Worm (Caenorhabditis elegans) whole organism, mixed stage, embryonic: Measurements from ENCODE around the gene F22E5.8.
"Not testable (repeated sequence)": the region's sequence is repeated elsewhere in the genome, so short reads cannot be mapped to it uniquely, and the experiment has no call there.

Experiments used
- blmp-1 ChIP-seq: fragments of 150-350 bp; optimal IDR thresholded peaks from 2 replicates; lab custom pipeline; 2014; ENCODE audit warnings: missing biosample characterization, missing genetic modification characterization
- lsy-2 ChIP-seq: fragments of 150-350 bp; optimal IDR thresholded peaks from 2 replicates; lab custom pipeline; 2014; ENCODE audit warnings: missing biosample characterization, missing genetic modification characterization
- nhr-28 ChIP-seq: fragments of 150-350 bp; optimal IDR thresholded peaks from 2 replicates; lab custom pipeline; 2014; ENCODE audit warnings: missing biosample characterization, missing genetic modification characterization
- sem-2 ChIP-seq: fragments of 200-800 bp; sonication (Bioruptor generic); optimal IDR thresholded peaks from 2 replicates; lab custom pipeline; 2018; ENCODE audit warnings: mild to moderate bottlenecking, missing genetic modification characterization, missing compliant biosample characterization
- unc-62 ChIP-seq: fragments of 150-350 bp; optimal IDR thresholded peaks from 2 replicates; lab custom pipeline; 2014; ENCODE audit warnings: missing biosample characterization, missing genetic modification reagents, missing genetic modification characterization
- ztf-11 ChIP-seq: fragments of 150-350 bp; optimal IDR thresholded peaks from 2 replicates; lab custom pipeline; 2014; ENCODE audit warnings: missing biosample characterization, missing genetic modification characterization

- not testable (repeated sequence) for TF ChIP-seq unc-62; lsy-2 (tag; lab: Kevin White, UChicago); ztf-11 (tag; lab: Kevin White, UChicago); nhr-28 (tag; lab: Kevin White, UChicago); blmp-1; sem-2
Observed at ce11 chrII:2622936-2623452, 16.8 kb upstream of the F22E5.8 start, which contains the start of gene D2062.4.
